Worm (Caenorhabditis elegans) whole organism, L3 larva: Measurements from ENCODE around the gene R03H10.7.

Experiments used
- ZK546.5 ChIP-seq: sonication (generic microtip); optimal IDR thresholded peaks from 2 replicates; lab custom pipeline; 2017; ENCODE audit warnings: missing biosample characterization, missing genetic modification characterization
- aly-2 ChIP-seq: fragments of 150-350 bp; optimal IDR thresholded peaks from 2 replicates; lab custom pipeline; 2014; ENCODE audit warnings: missing biosample characterization, missing genetic modification characterization
- ama-1 ChIP-seq: fragments of 150-350 bp; optimal IDR thresholded peaks from 2 replicates; lab custom pipeline; 2018
- ceh-28 ChIP-seq: fragments of 150-350 bp; optimal IDR thresholded peaks from 2 replicates; lab custom pipeline; 2014; ENCODE audit warnings: missing biosample characterization, missing genetic modification reagents, missing genetic modification characterization
- daf-12 ChIP-seq: fragments of 150-350 bp; optimal IDR thresholded peaks from 2 replicates; lab custom pipeline; 2014; ENCODE audit warnings: missing biosample characterization, missing genetic modification reagents, missing genetic modification characterization
- egl-5 ChIP-seq: fragments of 150-350 bp; optimal IDR thresholded peaks from 2 replicates; lab custom pipeline; 2017; ENCODE audit warnings: missing biosample characterization, missing genetic modification reagents, missing genetic modification characterization, inconsistent platforms
- elt-1 ChIP-seq: fragments of 150-350 bp; optimal IDR thresholded peaks from 2 replicates; lab custom pipeline; 2014; ENCODE audit warnings: missing biosample characterization, missing genetic modification characterization
- elt-2 ChIP-seq: sonication (generic microtip); optimal IDR thresholded peaks from 2 replicates; lab custom pipeline; 2016; ENCODE audit warnings: missing genetic modification reagents, mild to moderate bottlenecking, missing genetic modification characterization, missing compliant biosample characterization
- elt-3 ChIP-seq, 3 experiments: fragments of 150-350 bp in 1 of 3; sonication (generic microtip) in 2 of 3; optimal IDR thresholded peaks; 2 replicates in 2 of 3; 4 replicates in 1 of 3; lab custom pipeline; 2014 to 2017; ENCODE audit warnings: missing biosample characterization in 3 of 3, missing genetic modification characterization in 3 of 3
- eor-1 ChIP-seq, 2 experiments: fragments of 150-350 bp; optimal IDR thresholded peaks; 2 replicates each; lab custom pipeline; 2014 to 2018; ENCODE audit warnings: missing biosample characterization in 2 of 2, missing genetic modification characterization in 2 of 2
- fkh-2 ChIP-seq: fragments of 150-350 bp; optimal IDR thresholded peaks from 2 replicates; lab custom pipeline; 2014; ENCODE audit warnings: missing biosample characterization, missing genetic modification reagents, missing genetic modification characterization
- fos-1 ChIP-seq: fragments of 150-350 bp; optimal IDR thresholded peaks from 2 replicates; lab custom pipeline; 2014; ENCODE audit warnings: missing biosample characterization, missing genetic modification characterization
- jun-1 ChIP-seq: fragments of 150-350 bp; optimal IDR thresholded peaks from 2 replicates; lab custom pipeline; 2014; ENCODE audit warnings: missing biosample characterization, missing genetic modification reagents, missing genetic modification characterization
- lin-15B ChIP-seq: fragments of 150-350 bp; optimal IDR thresholded peaks from 2 replicates; lab custom pipeline; 2014; ENCODE audit warnings: missing biosample characterization, missing genetic modification characterization
- mml-1 ChIP-seq: fragments of 150-350 bp; sonication (generic microtip); optimal IDR thresholded peaks from 3 replicates; lab custom pipeline; 2014; ENCODE audit warnings: missing biosample characterization, missing genetic modification characterization
- nfya-1 ChIP-seq: sonication (generic microtip); optimal IDR thresholded peaks from 2 replicates; lab custom pipeline; 2017; ENCODE audit warnings: missing genetic modification characterization, mild to moderate bottlenecking, missing compliant biosample characterization, antibody characterized with exemption, moderate library complexity; ENCODE audit not compliant: insufficient read depth
- nhr-12 ChIP-seq: fragments of 150-350 bp; optimal IDR thresholded peaks from 2 replicates; lab custom pipeline; 2014; ENCODE audit warnings: missing biosample characterization, missing genetic modification characterization
- nhr-23 ChIP-seq: fragments of 150-350 bp; optimal IDR thresholded peaks from 2 replicates; lab custom pipeline; 2014; ENCODE audit warnings: missing biosample characterization, missing genetic modification reagents, missing genetic modification characterization
- nhr-237 ChIP-seq: fragments of 150-350 bp; optimal IDR thresholded peaks from 2 replicates; lab custom pipeline; 2014; ENCODE audit warnings: missing biosample characterization, missing genetic modification characterization
- nhr-25 ChIP-seq: sonication (generic microtip); optimal IDR thresholded peaks from 2 replicates; lab custom pipeline; 2017; ENCODE audit warnings: missing biosample characterization, missing genetic modification characterization
- nhr-43 ChIP-seq: sonication (generic microtip); optimal IDR thresholded peaks from 2 replicates; lab custom pipeline; 2016; ENCODE audit warnings: mild to moderate bottlenecking, missing genetic modification characterization, missing compliant biosample characterization; ENCODE audit not compliant: poor library complexity, severe bottlenecking
- nhr-67 ChIP-seq: fragments of 150-350 bp; optimal IDR thresholded peaks from 2 replicates; lab custom pipeline; 2014; ENCODE audit warnings: missing biosample characterization, missing genetic modification characterization
- nhr-77 ChIP-seq: fragments of 150-350 bp; optimal IDR thresholded peaks from 2 replicates; lab custom pipeline; 2014; ENCODE audit warnings: missing biosample characterization, missing genetic modification characterization
- pqm-1 ChIP-seq: fragments of 150-350 bp; optimal IDR thresholded peaks from 2 replicates; lab custom pipeline; 2017; ENCODE audit warnings: missing biosample characterization, missing genetic modification characterization, inconsistent platforms
- skn-1 ChIP-seq: fragments of 150-350 bp; optimal IDR thresholded peaks from 2 replicates; lab custom pipeline; 2014; ENCODE audit warnings: missing biosample characterization, missing genetic modification characterization
- tbx-2 ChIP-seq: sonication (generic microtip); optimal IDR thresholded peaks from 2 replicates; lab custom pipeline; 2016; ENCODE audit warnings: mild to moderate bottlenecking, missing genetic modification characterization, missing compliant biosample characterization
- unc-39 ChIP-seq: sonication (generic microtip); optimal IDR thresholded peaks from 4 replicates; lab custom pipeline; 2017; ENCODE audit warnings: missing biosample characterization, missing genetic modification characterization
- ztf-11 ChIP-seq: fragments of 150-350 bp; optimal IDR thresholded peaks from 2 replicates; lab custom pipeline; 2014; ENCODE audit warnings: missing biosample characterization, missing genetic modification characterization
- ztf-4 ChIP-seq: fragments of 150-350 bp; optimal IDR thresholded peaks from 2 replicates; lab custom pipeline; 2014; ENCODE audit warnings: missing biosample characterization, missing genetic modification characterization

Gene R03H10.7

DNA sequence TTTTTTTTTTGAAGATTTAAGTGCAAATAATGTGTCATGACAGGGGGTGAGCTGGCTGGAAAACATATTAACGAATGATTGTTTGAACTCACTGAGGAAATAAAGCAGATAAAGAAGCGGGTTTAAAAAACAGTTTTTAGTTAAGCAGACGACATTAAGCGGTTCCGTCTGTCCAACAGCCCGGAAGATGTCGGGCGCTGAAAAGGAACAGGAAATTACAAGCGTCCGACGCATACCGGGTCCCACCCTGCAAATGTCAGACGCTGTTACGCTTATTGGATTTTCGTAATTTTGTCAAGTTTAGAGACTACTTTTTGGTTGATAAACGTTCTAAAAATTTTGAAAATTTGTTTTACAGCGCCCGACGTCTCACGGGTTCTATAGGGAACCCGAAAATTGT lies 19.2 kb downstream of the R03H10.7 start:
- TF ChIP-seq nhr-12 (no peak), jun-1 (tag; lab: Kevin White, UChicago) (no peak), eor-1 (tag; optimal IDR thresholded peaks at IDR 0.05; lab: Kevin White, UChicago) (no peak), elt-3 (tag; optimal IDR thresholded peaks at IDR 0.05; lab: Kevin White, UChicago) (no peak), mml-1 (tag; lab: Kevin White, UChicago) (no peak), skn-1 (tag; lab: Kevin White, UChicago) (no peak), fos-1 (tag; lab: Kevin White, UChicago) (no peak), unc-39 (tag; lab: Kevin White, UChicago) (no peak), nhr-67 (tag; lab: Kevin White, UChicago) (no peak)
- TF ChIP-seq, all 47 proteins: peak for 0

ce11 chrII:4157817-4158216 lies 20.9 kb downstream of the R03H10.7 start:
- TF ChIP-seq ceh-28 (tag; lab: Kevin White, UChicago) (no peak), lin-15B (tag; lab: Kevin White, UChicago) (no peak), nhr-12 (no peak), aly-2 (tag; lab: Kevin White, UChicago) (no peak), elt-2 (tag; lab: Kevin White, UChicago) (no peak)
- TF ChIP-seq, all 47 proteins: peak for 0

ce11 chrII:4155112-4155823 lies 23.5 kb downstream of the R03H10.7 start, which contains the start of gene R03H10.2:
TSS of gene R03H10.2 (plus strand) at chrII:4155773.
- TF ChIP-seq jun-1 (tag; lab: Kevin White, UChicago) = no peak
- TF ChIP-seq nhr-12 = no peak
- TF ChIP-seq nhr-77 (tag; lab: Kevin White, UChicago) = no peak
- TF ChIP-seq ztf-4 (tag; lab: Kevin White, UChicago) = no peak
- TF ChIP-seq aly-2 (tag; lab: Kevin White, UChicago) = no peak
- no peak for TF ChIP-seq nhr-237 (tag; lab: Kevin White, UChicago)
- no peak for TF ChIP-seq mml-1 (tag; lab: Kevin White, UChicago)
- TF ChIP-seq fos-1 (tag; lab: Kevin White, UChicago) = no peak
- TF ChIP-seq ZK546.5 (tag; lab: Kevin White, UChicago) = no peak
- no peak for TF ChIP-seq daf-12 (tag; lab: Kevin White, UChicago)
- TF ChIP-seq elt-3 (tag; optimal IDR thresholded peaks at IDR 0.05; lab: Kevin White, UChicago) = no peak
- no peak for TF ChIP-seq pqm-1 (tag; lab: Kevin White, UChicago)
- no peak for TF ChIP-seq egl-5 (tag; lab: Kevin White, UChicago)
- no peak for TF ChIP-seq tbx-2 (tag; lab: Kevin White, UChicago)
- TF ChIP-seq nhr-43 (tag; lab: Kevin White, UChicago) = no peak
- no peak for TF ChIP-seq ama-1 (lab: Kevin White, UChicago)
- no peak for TF ChIP-seq nhr-23

DNA sequence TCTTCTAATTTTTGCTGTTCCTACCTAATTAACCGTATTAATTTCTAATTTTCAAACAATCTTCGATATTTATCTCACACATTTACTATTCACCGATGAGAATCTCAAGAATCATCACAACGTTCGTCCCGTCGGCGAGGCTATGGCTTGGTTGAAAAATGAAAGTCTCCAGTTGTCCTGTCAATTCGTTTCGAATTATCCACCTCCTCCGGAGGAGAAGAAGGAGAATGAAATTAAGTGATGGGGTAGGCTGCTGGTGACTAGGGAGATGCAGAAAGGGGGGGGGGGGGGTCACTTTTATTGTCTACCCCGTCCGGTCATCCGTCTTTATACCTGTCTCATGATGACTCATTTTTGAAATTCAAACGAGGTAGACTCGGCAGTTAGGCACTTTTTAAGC lies 25.9 kb downstream of the R03H10.7 start:
- no peak for TF ChIP-seq jun-1 (tag; lab: Kevin White, UChicago)
- TF ChIP-seq ztf-4 (tag; lab: Kevin White, UChicago) = no peak

DNA sequence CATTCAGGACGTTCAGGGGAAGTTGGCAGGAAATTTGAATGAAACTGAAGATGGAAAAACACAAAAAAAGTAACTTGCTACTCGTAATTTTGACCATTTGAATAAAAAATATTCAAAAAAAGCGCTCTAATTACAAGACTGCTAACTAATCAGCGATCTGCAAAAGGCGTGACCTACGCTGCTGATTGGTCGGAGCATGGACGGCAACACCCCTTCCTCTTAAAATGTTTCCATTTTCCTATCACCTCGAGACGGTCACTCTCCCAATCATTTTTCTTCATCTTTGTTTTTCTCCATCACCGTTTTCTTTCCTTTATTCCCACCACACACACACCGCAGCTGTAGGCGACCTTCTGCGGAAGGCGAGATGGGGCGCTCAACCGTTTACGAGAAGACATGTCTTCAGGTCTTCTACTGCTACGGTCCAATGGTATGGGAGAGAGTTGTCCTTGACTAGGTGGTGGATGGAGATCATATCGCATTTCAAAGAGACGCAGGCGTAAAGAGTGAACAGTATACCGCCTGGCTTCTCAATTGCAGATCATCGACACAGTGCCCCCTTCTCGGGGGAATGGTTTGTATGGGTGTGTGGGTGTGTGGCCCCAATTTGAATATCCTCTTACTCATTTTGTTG lies 27.1 kb downstream of the R03H10.7 start:
- peak; percentile 46 for TF ChIP-seq elt-1
- peak; percentile 94 for TF ChIP-seq nhr-25 (tag; lab: Kevin White, UChicago)
- TF ChIP-seq nfya-1 (tag; lab: Kevin White, UChicago) = peak; percentile 67
- no peak for TF ChIP-seq fkh-2 (tag; lab: Kevin White, UChicago)
- peak; percentile 59 for TF ChIP-seq nhr-23

DNA sequence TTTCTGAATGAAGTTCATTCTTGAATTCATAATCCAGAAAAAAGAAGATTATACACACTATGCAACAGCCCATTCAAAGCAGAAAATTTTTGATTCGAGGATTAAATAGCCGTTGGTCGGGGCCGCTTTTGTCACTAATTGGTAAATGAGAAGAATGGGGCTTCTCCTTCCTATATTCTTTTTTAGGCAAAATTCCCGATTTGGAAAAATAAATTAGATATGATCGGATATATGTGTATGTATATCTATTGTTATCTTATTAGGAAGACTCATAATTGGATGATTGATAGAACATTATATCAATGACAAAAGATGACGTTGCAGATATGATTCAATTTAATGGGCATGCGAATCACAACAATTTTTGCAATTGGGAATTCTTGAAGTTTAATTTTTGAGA lies 28.5 kb downstream of the R03H10.7 start:
- TF ChIP-seq ztf-11 (no peak), nhr-43 (tag; lab: Kevin White, UChicago) (peak; percentile 6)
